Fruit fly (Drosophila melanogaster): Measurements from ENCODE around the gene Nlp.

The Nlp gene

dm6 chr3R:30012602-30013489 is 8.3 kb downstream of the Nlp start (continued):
- TF ChIP-seq Dll (GFP tag; IDR thresholded peaks at IDR 0.05; ENCODE audit: partially characterized antibody) (no peak), CG17186 (GFP tag; optimal IDR thresholded peaks at IDR 0.05) (no peak), HLHmδ (GFP tag; optimal IDR thresholded peaks at IDR 0.05) (no peak), usp (GFP tag; optimal IDR thresholded peaks at IDR 0.05) (no peak), CG18764 (GFP tag; optimal IDR thresholded peaks at IDR 0.05) (no peak), hb (GFP tag; IDR thresholded peaks at IDR 0.05; ENCODE audit: partially characterized antibody) (no peak), croc (GFP tag; conservative IDR thresholded peaks at IDR 0.05) (no peak), CG10565 (GFP tag; optimal IDR thresholded peaks at IDR 0.05) (no peak), CG15696 (tag; optimal IDR thresholded peaks at IDR 0.05) (no peak), CG4820 (GFP tag; optimal IDR thresholded peaks at IDR 0.05) (no peak), CG15514 (GFP tag; optimal IDR thresholded peaks at IDR 0.05) (peak; percentile 38), CG11085 (GFP tag; IDR thresholded peaks at IDR 0.05) (0 out of 2 replicates have a peak, but pooled peaks have one; percentile 39), bsh (GFP tag; optimal IDR thresholded peaks at IDR 0.05) (no peak), bigmax (GFP tag; optimal IDR thresholded peaks at IDR 0.05) (no peak), gt (GFP tag; IDR thresholded peaks at IDR 0.05) (no peak), h (optimal IDR thresholded peaks at IDR 0.05) (no peak), CG32772 (GFP tag; IDR thresholded peaks at IDR 0.05) (0 out of 2 replicates have a peak, but pooled peaks have one; percentile 16), CG14860 (GFP tag; IDR thresholded peaks at IDR 0.05; ENCODE audit: partially characterized antibody) (no peak), chm (GFP tag; IDR thresholded peaks at IDR 0.05) (no peak), z (GFP tag; IDR thresholded peaks at IDR 0.05) (no peak), trh (GFP tag; optimal IDR thresholded peaks at IDR 0.05) (no peak), Hmx (GFP tag; optimal IDR thresholded peaks at IDR 0.05) (no peak), Kr (GFP tag; optimal IDR thresholded peaks at IDR 0.05) (no peak), NK7.1 (GFP tag; optimal IDR thresholded peaks at IDR 0.05) (no peak), scrt (GFP tag; optimal IDR thresholded peaks at IDR 0.05) (no peak), Ets65A (GFP tag) (no peak), sens-2 (GFP tag; IDR thresholded peaks at IDR 0.05) (no peak), fu2 (GFP tag; optimal IDR thresholded peaks at IDR 0.05) (no peak), CG4282 (GFP tag; optimal IDR thresholded peaks at IDR 0.05) (no peak), Lhr (GFP tag; optimal IDR thresholded peaks at IDR 0.05) (no peak), hbn (GFP tag; IDR thresholded peaks at IDR 0.05; ENCODE audit: partially characterized antibody) (no peak), CG1602 (GFP tag; optimal IDR thresholded peaks at IDR 0.05) (no peak), CG15269 (tag; optimal IDR thresholded peaks at IDR 0.05) (no peak), MBD-R2 (GFP tag; IDR thresholded peaks at IDR 0.05) (no peak; the same call in 1 of the 2 replicates), prd (optimal IDR thresholded peaks at IDR 0.05) (no peak), prd (GFP tag; IDR thresholded peaks at IDR 0.05) (peak; percentile 35; the same call in 1 of the 3 replicates), stwl (tag; optimal IDR thresholded peaks at IDR 0.05) (no peak), yki (optimal IDR thresholded peaks at IDR 0.05) (no peak), CG7357 (GFP tag; IDR thresholded peaks at IDR 0.05) (no peak), CG16813 (GFP tag; IDR thresholded peaks at IDR 0.05; ENCODE audit: partially characterized antibody) (no peak), CG13123 (GFP tag; optimal IDR thresholded peaks at IDR 0.05) (no peak), YL-1 (GFP tag; optimal IDR thresholded peaks at IDR 0.05) (peak; percentile 17), CG31388 (GFP tag; optimal IDR thresholded peaks at IDR 0.05) (no peak), Tbp (GFP tag; optimal IDR thresholded peaks at IDR 0.05) (no peak), CG12391 (tag; optimal IDR thresholded peaks at IDR 0.05) (no peak), CG8478 (optimal IDR thresholded peaks at IDR 0.05) (no peak), ewg (GFP tag; optimal IDR thresholded peaks at IDR 0.05) (no peak), CG10959 (GFP tag; IDR thresholded peaks at IDR 0.05) (no peak), CG10274 (GFP tag; optimal IDR thresholded peaks at IDR 0.05) (peak; percentile 85), Trl (optimal IDR thresholded peaks at IDR 0.05) (no peak), Trl (GFP tag; optimal IDR thresholded peaks at IDR 0.05) (no peak)

Measured in whole organism, embryonic.